Fruit fly (Drosophila melanogaster) whole organism, embryonic: Measurements from ENCODE around the gene Root.
A peak's percentile ranks its signal among the peaks of the same experiment; 100 is the strongest.

Experiments
- Abd-B ChIP-seq: fragments of 200-800 bp; sonication (Bioruptor generic); optimal IDR thresholded peaks from 2 replicates; lab custom pipeline; 2018; ENCODE audit warnings: missing biosample characterization, mild to moderate bottlenecking, missing genetic modification characterization, moderate library complexity
- BEAF-32 ChIP-seq: fragments of 200-800 bp; sonication (Bioruptor generic); optimal IDR thresholded peaks from 3 replicates; lab custom pipeline; 2017; ENCODE audit warnings: missing biosample characterization, missing genetic modification characterization, mild to moderate bottlenecking, moderate library complexity, missing genetic modification reagents
- CG13287 ChIP-seq: fragments of 200-800 bp; sonication (Bioruptor generic); IDR thresholded peaks from 2 replicates; pipeline ENCODE4 v1.3.6; 2022; ENCODE audit warnings: missing biosample characterization, missing genetic modification characterization; ENCODE audit not compliant: partially characterized antibody
- CG14441 ChIP-seq: fragments of 200-800 bp; sonication (Bioruptor generic); IDR thresholded peaks from 2 replicates; pipeline ENCODE4 v1.3.6; 2022; ENCODE audit warnings: missing biosample characterization, missing genetic modification characterization
- CG14710 ChIP-seq: fragments of 200-800 bp; sonication (Bioruptor generic); optimal IDR thresholded peaks from 3 replicates; lab custom pipeline; 2019; ENCODE audit warnings: missing biosample characterization, mild to moderate bottlenecking, missing genetic modification characterization, moderate library complexity
- CG17186 ChIP-seq: fragments of 200-800 bp; sonication (Bioruptor generic); optimal IDR thresholded peaks from 3 replicates; lab custom pipeline; 2017; ENCODE audit warnings: missing biosample characterization, missing genetic modification reagents, missing genetic modification characterization
- CG18011 ChIP-seq: fragments of 200-800 bp; sonication (Bioruptor generic); optimal IDR thresholded peaks from 2 replicates; lab custom pipeline; 2017; ENCODE audit warnings: missing biosample characterization, missing genetic modification characterization, mild to moderate bottlenecking, moderate library complexity, missing genotype
- CG2116 ChIP-seq: fragments of 200-800 bp; sonication (Bioruptor generic); optimal IDR thresholded peaks from 3 replicates; lab custom pipeline; 2018; ENCODE audit warnings: missing biosample characterization, mild to moderate bottlenecking, missing genetic modification characterization
- CG34422 ChIP-seq: fragments of 200-800 bp; sonication (Bioruptor generic); IDR thresholded peaks from 3 replicates; pipeline ENCODE4 v1.3.6; 2022; ENCODE audit warnings: missing biosample characterization, missing genetic modification characterization
- CG3838 ChIP-seq: fragments of 200-800 bp; sonication (Bioruptor generic); optimal IDR thresholded peaks from 3 replicates; lab custom pipeline; 2016; ENCODE audit warnings: missing biosample characterization, missing genetic modification characterization
- CG3847 ChIP-seq: fragments of 200-800 bp; sonication (Bioruptor generic); IDR thresholded peaks from 2 replicates; pipeline ENCODE4 v1.3.6; 2022; ENCODE audit warnings: missing biosample characterization, missing genetic modification characterization
- CG3995 ChIP-seq: fragments of 200-800 bp; sonication (Bioruptor generic); optimal IDR thresholded peaks from 3 replicates; lab custom pipeline; 2016; ENCODE audit warnings: missing biosample characterization, missing genetic modification characterization
- CG4617 ChIP-seq: fragments of 200-800 bp; sonication (Bioruptor generic); optimal IDR thresholded peaks from 3 replicates; lab custom pipeline; 2016; ENCODE audit warnings: missing biosample characterization, missing genetic modification characterization, borderline replicate concordance
- CG6791 ChIP-seq: fragments of 200-800 bp; sonication (Bioruptor generic); IDR thresholded peaks from 3 replicates; pipeline ENCODE4 v1.3.6; 2022; ENCODE audit warnings: missing biosample characterization, missing genetic modification characterization; ENCODE audit not compliant: partially characterized antibody
- CG8281 ChIP-seq: fragments of 200-800 bp; sonication (Bioruptor generic); optimal IDR thresholded peaks from 2 replicates; lab custom pipeline; 2018; ENCODE audit warnings: missing biosample characterization, mild to moderate bottlenecking, missing genetic modification characterization, moderate library complexity
- Dll ChIP-seq: fragments of 200-800 bp; sonication (Bioruptor generic); IDR thresholded peaks from 4 replicates; pipeline ENCODE4 v1.3.6; 2022; ENCODE audit warnings: missing biosample characterization, missing genetic modification characterization; ENCODE audit not compliant: partially characterized antibody
- Doc3 ChIP-seq: fragments of 200-800 bp; sonication (Bioruptor generic); IDR thresholded peaks from 3 replicates; pipeline ENCODE4 v1.3.6; 2022; ENCODE audit warnings: missing biosample characterization, missing genetic modification characterization; ENCODE audit not compliant: partially characterized antibody
- Dp ChIP-seq: fragments of 200-800 bp; sonication (Bioruptor generic); optimal IDR thresholded peaks from 2 replicates; lab custom pipeline; 2018; ENCODE audit warnings: missing biosample characterization, mild to moderate bottlenecking, missing genetic modification characterization, moderate library complexity
- Dref ChIP-seq: fragments of 200-800 bp; sonication (Bioruptor generic); IDR thresholded peaks from 2 replicates; pipeline ENCODE4 v1.3.6; 2022; ENCODE audit warnings: missing biosample characterization, missing genetic modification characterization
- E2f2 ChIP-seq: fragments of 200-800 bp; sonication (Bioruptor generic); IDR thresholded peaks from 2 replicates; pipeline ENCODE4 v1.3.6; 2022; ENCODE audit warnings: missing biosample characterization, missing genetic modification characterization
- MESR4 ChIP-seq: fragments of 200-800 bp; sonication (Bioruptor generic); optimal IDR thresholded peaks from 2 replicates; lab custom pipeline; 2018; ENCODE audit warnings: missing biosample characterization, mild to moderate bottlenecking, missing genetic modification characterization, moderate library complexity
- Med ChIP-seq: fragments of 200-800 bp; sonication (Bioruptor generic); peaks from one replicate; lab custom pipeline; 2016; ENCODE audit warnings: missing biosample characterization, missing genetic modification characterization, mild to moderate bottlenecking, inconsistent platforms, moderate library complexity
- Opbp ChIP-seq: fragments of 200-800 bp; sonication (Bioruptor generic); IDR thresholded peaks from 3 replicates; pipeline ENCODE4 v1.3.6; 2022; ENCODE audit warnings: missing biosample characterization, missing genetic modification characterization; ENCODE audit not compliant: partially characterized antibody
- Pdp1 ChIP-seq, 2 experiments: fragments of 200-800 bp; sonication (Bioruptor generic); optimal IDR thresholded peaks; 3 replicates each; lab custom pipeline; 2016; ENCODE audit warnings: missing biosample characterization in 2 of 2, missing genetic modification characterization in 2 of 2, mild to moderate bottlenecking in 1 of 2, moderate library complexity in 1 of 2
- Sry-δ ChIP-seq: fragments of 200-800 bp; sonication (Bioruptor generic); optimal IDR thresholded peaks from 2 replicates; lab custom pipeline; 2016; ENCODE audit warnings: missing biosample characterization, missing genetic modification characterization
- YL-1 ChIP-seq: fragments of 200-800 bp; sonication (Bioruptor generic); optimal IDR thresholded peaks from 3 replicates; lab custom pipeline; 2017; ENCODE audit warnings: missing biosample characterization, mild to moderate bottlenecking, missing genetic modification characterization
- al ChIP-seq: fragments of 200-800 bp; sonication (Bioruptor generic); IDR thresholded peaks from 2 replicates; pipeline ENCODE4 v1.3.6; 2022; ENCODE audit warnings: missing biosample characterization, missing genetic modification characterization
- amos ChIP-seq: fragments of 200-800 bp; sonication (Bioruptor generic); IDR thresholded peaks from 2 replicates; pipeline ENCODE4 v1.3.6; 2022; ENCODE audit warnings: missing biosample characterization, missing genetic modification characterization; ENCODE audit not compliant: partially characterized antibody
- bbx ChIP-seq: fragments of 200-800 bp; sonication (Bioruptor generic); IDR thresholded peaks from 2 replicates; pipeline ENCODE4 v1.3.6; 2022; ENCODE audit warnings: missing biosample characterization, missing genetic modification characterization; ENCODE audit not compliant: partially characterized antibody
- bigmax ChIP-seq: fragments of 200-800 bp; sonication (Bioruptor generic); optimal IDR thresholded peaks from 2 replicates; lab custom pipeline; 2018; ENCODE audit warnings: missing biosample characterization, mild to moderate bottlenecking, missing genetic modification characterization
- chinmo ChIP-seq: fragments of 200-800 bp; sonication (Bioruptor generic); IDR thresholded peaks from 4 replicates; pipeline ENCODE4 v1.3.6; 2022; ENCODE audit warnings: missing biosample characterization, missing genetic modification characterization; ENCODE audit not compliant: partially characterized antibody
- crp ChIP-seq, 2 experiments: fragments of 200-800 bp; sonication (Bioruptor generic); optimal IDR thresholded peaks; 2 replicates in 1 of 2; 3 replicates in 1 of 2; lab custom pipeline; 2017; ENCODE audit warnings: missing biosample characterization in 2 of 2, missing genetic modification characterization in 2 of 2, mild to moderate bottlenecking in 1 of 2, moderate library complexity in 1 of 2
- dmrt11E ChIP-seq: fragments of 200-800 bp; sonication (Bioruptor generic); optimal IDR thresholded peaks from 3 replicates; lab custom pipeline; 2018; ENCODE audit warnings: missing biosample characterization, mild to moderate bottlenecking, missing genetic modification characterization, moderate library complexity
- fru ChIP-seq: fragments of >200 bp; optimal IDR thresholded peaks from 2 replicates; lab custom pipeline; 2017
- grn ChIP-seq: fragments of 200-800 bp; sonication (Bioruptor generic); optimal IDR thresholded peaks from 3 replicates; lab custom pipeline; 2017; ENCODE audit warnings: missing biosample characterization, missing genetic modification characterization
- hkb ChIP-seq, 2 experiments: fragments of 200-800 bp in 1 of 2; fragments of >200 bp in 1 of 2; sonication (Bioruptor generic) in 1 of 2; IDR thresholded peaks in 1 of 2; optimal IDR thresholded peaks in 1 of 2; 2 replicates each; pipeline versions ENCODE4 v1.3.6 to Lab custom; 2017 to 2022; ENCODE audit warnings: missing biosample characterization in 1 of 2, missing genetic modification characterization in 1 of 2
- jigr1 ChIP-seq: fragments of 200-800 bp; sonication (Bioruptor generic); IDR thresholded peaks from 3 replicates; pipeline ENCODE4 v1.3.6; 2022; ENCODE audit warnings: missing biosample characterization, missing genetic modification characterization
- ken ChIP-seq: fragments of 200-800 bp; sonication (Bioruptor generic); IDR thresholded peaks from 3 replicates; pipeline ENCODE4 v1.3.6; 2022; ENCODE audit warnings: missing biosample characterization, missing genetic modification characterization
- knrl ChIP-seq: fragments of 200-800 bp; sonication (Bioruptor generic); IDR thresholded peaks from 3 replicates; pipeline ENCODE4 v1.3.6; 2022; ENCODE audit warnings: missing biosample characterization, missing genetic modification characterization; ENCODE audit not compliant: partially characterized antibody
- maf-S ChIP-seq: fragments of 200-800 bp; sonication (Bioruptor generic); optimal IDR thresholded peaks from 2 replicates; lab custom pipeline; 2016; ENCODE audit warnings: missing biosample characterization, missing genetic modification characterization
- nmo ChIP-seq: fragments of 200-800 bp; sonication (Bioruptor generic); optimal IDR thresholded peaks from 2 replicates; lab custom pipeline; 2018; ENCODE audit warnings: missing biosample characterization, mild to moderate bottlenecking, missing genetic modification characterization, moderate library complexity
- phol ChIP-seq: fragments of 200-800 bp; sonication (Bioruptor generic); optimal IDR thresholded peaks from 3 replicates; lab custom pipeline; 2018; ENCODE audit warnings: missing biosample characterization, mild to moderate bottlenecking, missing genetic modification characterization, moderate library complexity
- rib ChIP-seq: fragments of 200-800 bp; sonication (Bioruptor generic); IDR thresholded peaks from 2 replicates; pipeline ENCODE4 v1.3.6; 2022; ENCODE audit warnings: missing biosample characterization, missing genetic modification characterization
- stwl ChIP-seq: fragments of 200-800 bp; sonication (Bioruptor generic); optimal IDR thresholded peaks from 3 replicates; lab custom pipeline; 2018; ENCODE audit warnings: missing biosample characterization, mild to moderate bottlenecking, missing genetic modification characterization, moderate library complexity
- wdn ChIP-seq: fragments of 200-800 bp; sonication (Bioruptor generic); IDR thresholded peaks from 2 replicates; pipeline ENCODE4 v1.3.6; 2022; ENCODE audit warnings: missing biosample characterization, missing genetic modification characterization
- wek ChIP-seq: fragments of 200-800 bp; sonication (Bioruptor generic); optimal IDR thresholded peaks from 3 replicates; lab custom pipeline; 2018; ENCODE audit warnings: missing biosample characterization, mild to moderate bottlenecking, missing genetic modification characterization, moderate library complexity
- yki ChIP-seq: fragments of >200 bp; optimal IDR thresholded peaks from 3 replicates; lab custom pipeline; 2018

Root gene

dm6 chr3R:24122369-24122768 is 9.3 kb downstream of the Root start (continued):
- no peak for TF ChIP-seq CG14441

dm6 chr3R:24130080-24130479 is 17.0 kb downstream of the Root start, which contains the start of the genes GatB and Tsc1:
GatB (minus strand) TSS chr3R:24130255.
Tsc1 (plus strand) TSS chr3R:24130307.
- TF ChIP-seq yki (lab: Kevin White, UChicago) (no peak), fru (lab: Kevin White, UChicago) (no peak), rib (0 out of 2 replicates have a peak, but pooled peaks have one; percentile 21), CG2116 (GFP tag; lab: Kevin White, UChicago) (peak; percentile 45), ken (GFP tag; lab: Robert Waterston, UW) (no peak), Dp (GFP tag; lab: Kevin White, UChicago) (peak; percentile 65), phol (tag; lab: Kevin White, UChicago) (peak; percentile 3), CG17186 (GFP tag; lab: Kevin White, UChicago) (peak; percentile 81), Pdp1 (GFP tag; optimal IDR thresholded peaks at IDR 0.05; lab: Kevin White, UChicago) (peak in 1 of 2 experiments; percentile 82), CG8281 (no peak), bbx (GFP tag; lab: Robert Waterston, UW) (peak; percentile 50; the same call in 1 of the 2 replicates), knrl (peak; percentile 38; the same call in 1 of the 3 replicates), Doc3 (GFP tag; lab: Robert Waterston, UW) (no peak), CG18011 (GFP tag; lab: Kevin White, UChicago) (no peak), Dref (peak; percentile 61), CG14710 (tag; lab: Kevin White, UChicago) (peak; percentile 14), amos (peak; percentile 51), wdn (GFP tag; lab: Robert Waterston, UW) (no peak), CG3838 (peak; percentile 97), YL-1 (peak; percentile 36), nmo (GFP tag; lab: Kevin White, UChicago) (peak; percentile 34), MESR4 (GFP tag; lab: Kevin White, UChicago) (peak; percentile 56), Sry-δ (GFP tag; lab: Kevin White, UChicago) (peak; percentile 45), maf-S (GFP tag; lab: Kevin White, UChicago) (no peak), Abd-B (GFP tag; lab: Kevin White, UChicago) (no peak), stwl (tag; lab: Kevin White, UChicago) (peak; percentile 65), dmrt11E (no peak), hkb (optimal IDR thresholded peaks at IDR 0.05; lab: Kevin White, UChicago) (peak; percentile 66), hkb (GFP tag; IDR thresholded peaks at IDR 0.05; lab: Robert Waterston, UW) (no peak), CG3847 (GFP tag; lab: Robert Waterston, UW) (peak; percentile 68), CG3995 (GFP tag; lab: Kevin White, UChicago) (peak; percentile 53), CG6791 (GFP tag; lab: Robert Waterston, UW) (peak; percentile 56; the same call in 1 of the 3 replicates), grn (GFP tag; lab: Kevin White, UChicago) (peak; percentile 81), chinmo (GFP tag; lab: Robert Waterston, UW) (0 out of 4 replicates have a peak, but pooled peaks have one; percentile 18), Med (peak; percentile 48), Dll (GFP tag; lab: Robert Waterston, UW) (0 out of 4 replicates have a peak, but pooled peaks have one; percentile 26), jigr1 (no peak), CG13287 (GFP tag; lab: Robert Waterston, UW) (peak; percentile 69), Opbp (0 out of 3 replicates have a peak, but pooled peaks have one; percentile 51), wek (GFP tag; lab: Kevin White, UChicago) (peak; percentile 17), al (GFP tag; lab: Robert Waterston, UW) (no peak), CG34422 (GFP tag; lab: Robert Waterston, UW) (peak; percentile 52; the same call in 1 of the 3 replicates), CG4617 (GFP tag; lab: Kevin White, UChicago) (peak; percentile 75), bigmax (GFP tag; lab: Kevin White, UChicago) (peak; percentile 82), crp (GFP tag; optimal IDR thresholded peaks at IDR 0.05; lab: Kevin White, UChicago) (peak; percentile 67 to 95), E2f2 (peak; percentile 72), BEAF-32 (GFP tag; lab: Kevin White, UChicago) (peak; percentile 59)
